ENCODE assay signal across 2 fruit fly cellular contexts in the genomic region with DNA sequence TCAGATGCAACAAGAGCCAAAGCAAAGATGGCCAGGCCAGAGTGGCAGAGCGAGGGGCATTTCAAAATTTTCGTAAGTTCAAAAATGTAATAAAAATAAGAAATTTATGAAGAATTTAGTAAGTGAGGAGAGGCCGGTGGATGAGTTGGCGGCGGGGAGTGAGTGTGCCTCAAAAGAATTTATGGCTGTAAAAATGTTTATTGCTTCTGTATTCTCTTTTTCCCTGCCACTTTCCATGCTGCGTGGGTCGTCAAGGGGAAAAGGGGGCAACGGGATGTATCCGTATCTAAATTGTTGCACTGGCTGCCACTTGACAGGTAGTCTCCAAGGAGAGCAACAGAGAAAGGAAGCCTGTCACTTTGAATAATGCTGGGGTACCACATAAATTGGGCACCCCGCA.
A peak's percentile ranks its signal among the peaks of the same experiment; 100 is the strongest.
TF ChIP-seq lines count a peak whose summit lies in the region.

No protein-coding gene starts in this region.

- TF ChIP-seq CTCF in whole organism, embryonic (GFP tag; optimal IDR thresholded peaks at IDR 0.05; lab: Kevin White, UChicago): no peak

TF ChIP-seq in whole organism, embryonic, 481 proteins besides CTCF, POLR2A, EP300 and RAD21:
- no peak for TF ChIP-seq Atf3 (GFP tag; optimal IDR thresholded peaks at IDR 0.05; lab: Kevin White, UChicago)
- TF ChIP-seq CG8359 (GFP tag; optimal IDR thresholded peaks at IDR 0.05; lab: Kevin White, UChicago; ENCODE audit: borderline replicate concordance): no peak
- no peak for TF ChIP-seq B-H2 (GFP tag; optimal IDR thresholded peaks at IDR 0.05; lab: Kevin White, UChicago)
- no peak for TF ChIP-seq hkb (optimal IDR thresholded peaks at IDR 0.05; lab: Kevin White, UChicago)
- TF ChIP-seq hkb (GFP tag; IDR thresholded peaks at IDR 0.05; lab: Robert Waterston, UW): no peak
- TF ChIP-seq CG10366 (GFP tag; IDR thresholded peaks at IDR 0.05; lab: Robert Waterston, UW): no peak
- no peak for TF ChIP-seq chm (GFP tag; IDR thresholded peaks at IDR 0.05; lab: Robert Waterston, UW)
- TF ChIP-seq Hmr (GFP tag; optimal IDR thresholded peaks at IDR 0.05; lab: Kevin White, UChicago): no peak
- peak; percentile 78 for TF ChIP-seq sd (tag; optimal IDR thresholded peaks at IDR 0.05; lab: Kevin White, UChicago)
- no peak for TF ChIP-seq CG11085 (GFP tag; IDR thresholded peaks at IDR 0.05; lab: Robert Waterston, UW)
- TF ChIP-seq CG12769 (tag; optimal IDR thresholded peaks at IDR 0.05; lab: Kevin White, UChicago): peak; percentile 24
- no peak for TF ChIP-seq stwl (tag; optimal IDR thresholded peaks at IDR 0.05; lab: Kevin White, UChicago)
- no peak for TF ChIP-seq Dll (GFP tag; IDR thresholded peaks at IDR 0.05; lab: Robert Waterston, UW; ENCODE audit: partially characterized antibody)
- no peak for TF ChIP-seq CG17802 (tag; optimal IDR thresholded peaks at IDR 0.05; lab: Kevin White, UChicago)
- no peak for TF ChIP-seq Lpt (GFP tag; optimal IDR thresholded peaks at IDR 0.05; lab: Kevin White, UChicago)
- peak; percentile 41 for TF ChIP-seq abd-A (tag; optimal IDR thresholded peaks at IDR 0.05; lab: Kevin White, UChicago)
- TF ChIP-seq CG15269 (tag; optimal IDR thresholded peaks at IDR 0.05; lab: Kevin White, UChicago): no peak
- no peak for TF ChIP-seq CG1647 (GFP tag; optimal IDR thresholded peaks at IDR 0.05; lab: Kevin White, UChicago)
- peak; percentile 65; the same call in 1 of the 2 replicates for TF ChIP-seq crol (GFP tag; IDR thresholded peaks at IDR 0.05; lab: Robert Waterston, UW)
- peak; percentile 24 for TF ChIP-seq kah (GFP tag; optimal IDR thresholded peaks at IDR 0.05; lab: Kevin White, UChicago)
- TF ChIP-seq sr (GFP tag; IDR thresholded peaks at IDR 0.05; lab: Robert Waterston, UW): peak; percentile 85

TF ChIP-seq in whole organism, prepupa, 60 proteins besides CTCF, POLR2A, EP300 and RAD21:
- TF ChIP-seq Eip78C (GFP tag; lab: Kevin White, UChicago) (peak; percentile 14), CG32006 (GFP tag; optimal IDR thresholded peaks at IDR 0.05; lab: Kevin White, UChicago) (no peak)
